Fruit fly (Drosophila melanogaster): ENCODE data around the gene Tango10.

The Tango10 gene

DNA sequence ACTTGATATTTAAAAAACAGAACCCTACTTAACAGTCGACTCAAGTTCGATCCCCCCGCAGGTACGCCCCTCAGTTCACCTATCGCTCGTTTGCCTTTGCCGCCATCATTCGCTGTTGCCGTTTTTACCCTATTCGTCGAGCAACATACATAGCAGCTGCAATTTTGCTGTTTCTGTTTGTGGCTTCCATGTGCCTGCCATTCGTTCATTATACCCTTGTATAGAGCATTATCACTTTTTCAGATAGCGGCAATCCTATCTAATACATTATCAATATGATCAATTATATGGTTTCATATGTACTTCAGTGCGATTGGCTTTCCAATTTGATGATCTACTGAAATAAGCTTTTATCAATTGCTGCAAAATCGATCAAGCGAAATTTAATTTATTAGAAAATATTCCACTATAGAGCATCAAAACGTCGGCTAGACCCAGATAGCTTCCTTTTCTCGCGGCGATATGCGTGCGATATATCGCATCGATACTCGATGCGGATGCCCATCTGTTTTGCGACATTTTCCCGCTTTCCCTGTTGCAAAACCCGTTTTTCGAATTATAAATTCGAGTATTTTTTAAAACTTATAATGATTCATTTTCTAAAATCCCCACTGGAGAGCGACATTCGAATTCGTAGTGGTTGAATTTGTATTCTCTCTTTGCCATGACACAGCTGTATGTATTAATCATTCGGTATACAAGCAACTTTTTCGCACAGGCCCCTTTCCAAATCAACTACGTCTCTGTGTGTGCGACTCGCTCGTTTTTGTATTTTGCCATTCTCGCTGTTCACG is 3.9 kb upstream of the Tango10 start (continued):
- peak; percentile 86 for TF ChIP-seq CG1233 (GFP tag; optimal IDR thresholded peaks at IDR 0.05)
- TF ChIP-seq Trl (optimal IDR thresholded peaks at IDR 0.05) = peak in 1 of 2 experiments; percentile 7
- TF ChIP-seq Trl (GFP tag; optimal IDR thresholded peaks at IDR 0.05) = peak; percentile 66
- TF ChIP-seq Abd-B (GFP tag; optimal IDR thresholded peaks at IDR 0.05) = peak; percentile 89
- no peak for TF ChIP-seq kni (GFP tag; optimal IDR thresholded peaks at IDR 0.05)
- TF ChIP-seq D19A (tag; optimal IDR thresholded peaks at IDR 0.05) = peak; percentile 100
- TF ChIP-seq dimm (GFP tag; IDR thresholded peaks at IDR 0.05) = no peak
- peak; percentile 80 for TF ChIP-seq CG6765 (GFP tag; optimal IDR thresholded peaks at IDR 0.05)
- peak; percentile 87 for TF ChIP-seq CG15696 (tag; optimal IDR thresholded peaks at IDR 0.05)
- TF ChIP-seq Opbp (GFP tag; IDR thresholded peaks at IDR 0.05; ENCODE audit: partially characterized antibody) = peak; percentile 58; the same call in 1 of the 3 replicates
- peak; percentile 53 for TF ChIP-seq CG7987 (GFP tag; optimal IDR thresholded peaks at IDR 0.05)
- TF ChIP-seq pita (GFP tag; optimal IDR thresholded peaks at IDR 0.05) = no peak
- TF ChIP-seq Xbp1 (GFP tag; optimal IDR thresholded peaks at IDR 0.05) = peak; percentile 88
- TF ChIP-seq CG4360 (GFP tag; IDR thresholded peaks at IDR 0.05) = peak; percentile 34; the same call in 1 of the 2 replicates
- TF ChIP-seq jumu (GFP tag; optimal IDR thresholded peaks at IDR 0.05) = peak; percentile 72
- TF ChIP-seq CG1602 (GFP tag; optimal IDR thresholded peaks at IDR 0.05) = peak; percentile 90
- TF ChIP-seq CG13775 (GFP tag; optimal IDR thresholded peaks at IDR 0.05) = peak; percentile 85
- TF ChIP-seq CG8924 (tag; optimal IDR thresholded peaks at IDR 0.05) = peak; percentile 90
- TF ChIP-seq Taf1 (GFP tag; IDR thresholded peaks at IDR 0.05) = no peak; the same call in 1 of the 2 replicates
- TF ChIP-seq hb (GFP tag; IDR thresholded peaks at IDR 0.05; ENCODE audit: partially characterized antibody) = peak; percentile 54; the same call in 1 of the 3 replicates
- TF ChIP-seq CG7839 (tag; optimal IDR thresholded peaks at IDR 0.05) = peak; percentile 93
- peak; percentile 89 for TF ChIP-seq chn (GFP tag; optimal IDR thresholded peaks at IDR 0.05)
- peak; percentile 75 for TF ChIP-seq seq (GFP tag; IDR thresholded peaks at IDR 0.05)
- peak; percentile 80 for TF ChIP-seq NfI (GFP tag; optimal IDR thresholded peaks at IDR 0.05)
- peak; percentile 74 for TF ChIP-seq Asciz (GFP tag; optimal IDR thresholded peaks at IDR 0.05)
- TF ChIP-seq chinmo (GFP tag; IDR thresholded peaks at IDR 0.05; ENCODE audit: partially characterized antibody) = peak; percentile 50; the same call in 1 of the 4 replicates
- peak; percentile 83 for TF ChIP-seq ems (GFP tag; optimal IDR thresholded peaks at IDR 0.05)
- peak; percentile 69 for TF ChIP-seq CG8359 (GFP tag; optimal IDR thresholded peaks at IDR 0.05; ENCODE audit: borderline replicate concordance)
- peak; percentile 82 to 88 for TF ChIP-seq bsh (GFP tag; optimal IDR thresholded peaks at IDR 0.05)
- peak; percentile 63; the same call in 1 of the 3 replicates for TF ChIP-seq zen2 (GFP tag; IDR thresholded peaks at IDR 0.05; ENCODE audit: partially characterized antibody)
- 0 out of 2 replicates have a peak, but pooled peaks have one; percentile 3 for TF ChIP-seq onecut (GFP tag; IDR thresholded peaks at IDR 0.05)
- peak; percentile 70 for TF ChIP-seq CG9932 (GFP tag; IDR thresholded peaks at IDR 0.05)
- peak; percentile 64; the same call in 3 of the 4 replicates for TF ChIP-seq Gug (GFP tag; IDR thresholded peaks at IDR 0.05)
- peak; percentile 3 for TF ChIP-seq Hey (tag; optimal IDR thresholded peaks at IDR 0.05)
- TF ChIP-seq CkIIα-i1 (GFP tag; IDR thresholded peaks at IDR 0.05) = no peak
- peak; percentile 69 for TF ChIP-seq maf-S (GFP tag; optimal IDR thresholded peaks at IDR 0.05)
- peak; percentile 77 for TF ChIP-seq NC2α (GFP tag; optimal IDR thresholded peaks at IDR 0.05)
- peak; percentile 61 for TF ChIP-seq NFAT (GFP tag; IDR thresholded peaks at IDR 0.05)
- TF ChIP-seq nerfin-1 (tag; optimal IDR thresholded peaks at IDR 0.05) = peak; percentile 81
- peak; percentile 90 for TF ChIP-seq dmrt99B (tag; optimal IDR thresholded peaks at IDR 0.05)
- no peak for TF ChIP-seq Dp (GFP tag; optimal IDR thresholded peaks at IDR 0.05)
- peak; percentile 91 for TF ChIP-seq dmrt11E (tag; optimal IDR thresholded peaks at IDR 0.05)
- no peak; the same call in 1 of the 2 replicates for TF ChIP-seq CG8765 (GFP tag; IDR thresholded peaks at IDR 0.05)
- peak; percentile 88 for TF ChIP-seq Fer1 (GFP tag; optimal IDR thresholded peaks at IDR 0.05)
- peak; percentile 79 for TF ChIP-seq CG8944 (GFP tag; optimal IDR thresholded peaks at IDR 0.05)
- peak; percentile 81 for TF ChIP-seq pb (GFP tag; optimal IDR thresholded peaks at IDR 0.05)
- peak; percentile 92 for TF ChIP-seq Oli (tag; optimal IDR thresholded peaks at IDR 0.05)
- peak; percentile 58 for TF ChIP-seq CG14667 (GFP tag; IDR thresholded peaks at IDR 0.05)
